Worm (Caenorhabditis elegans) whole organism, L3 larva: Measurements from ENCODE around the gene nono-1.

Experiments used
- elt-2 ChIP-seq: sonication (generic microtip); optimal IDR thresholded peaks from 2 replicates; lab custom pipeline; 2016; ENCODE audit warnings: missing genetic modification reagents, mild to moderate bottlenecking, missing genetic modification characterization, missing compliant biosample characterization
- fkh-10 ChIP-seq: sonication (generic microtip); optimal IDR thresholded peaks from 2 replicates; lab custom pipeline; 2017; ENCODE audit warnings: missing biosample characterization, missing genetic modification reagents, missing genetic modification characterization
- fkh-2 ChIP-seq: fragments of 150-350 bp; optimal IDR thresholded peaks from 2 replicates; lab custom pipeline; 2014; ENCODE audit warnings: missing biosample characterization, missing genetic modification reagents, missing genetic modification characterization
- lin-39 ChIP-seq: fragments of 150-350 bp; optimal IDR thresholded peaks from 2 replicates; lab custom pipeline; 2018; ENCODE audit warnings: missing biosample characterization, missing genetic modification reagents, missing genetic modification characterization
- mdl-1 ChIP-seq: fragments of 150-350 bp; optimal IDR thresholded peaks from 2 replicates; lab custom pipeline; 2014; ENCODE audit warnings: missing biosample characterization, missing genetic modification characterization
- mml-1 ChIP-seq: fragments of 150-350 bp; sonication (generic microtip); optimal IDR thresholded peaks from 3 replicates; lab custom pipeline; 2014; ENCODE audit warnings: missing biosample characterization, missing genetic modification characterization
- nhr-11 ChIP-seq: fragments of 150-350 bp; optimal IDR thresholded peaks from 2 replicates; lab custom pipeline; 2014; ENCODE audit warnings: missing biosample characterization, missing genetic modification characterization
- nhr-28 ChIP-seq: fragments of 150-350 bp; optimal IDR thresholded peaks from 2 replicates; lab custom pipeline; 2014; ENCODE audit warnings: missing biosample characterization, missing genetic modification characterization
- pqm-1 ChIP-seq: fragments of 150-350 bp; optimal IDR thresholded peaks from 2 replicates; lab custom pipeline; 2017; ENCODE audit warnings: missing biosample characterization, missing genetic modification characterization, inconsistent platforms
- tbx-2 ChIP-seq: sonication (generic microtip); optimal IDR thresholded peaks from 2 replicates; lab custom pipeline; 2016; ENCODE audit warnings: mild to moderate bottlenecking, missing genetic modification characterization, missing compliant biosample characterization
- zag-1 ChIP-seq: fragments of 150-350 bp; optimal IDR thresholded peaks from 2 replicates; lab custom pipeline; 2014; ENCODE audit warnings: missing biosample characterization, missing genetic modification characterization

ce11 chrIII:5925724-5926123 is 32.3 kb downstream of the nono-1 start, which contains the start of the genes dnc-2 and bcl-7:
- TF ChIP-seq nhr-28 (no peak), lin-39 (tag; lab: Kevin White, UChicago) (peak; percentile 65), fkh-2 (tag; lab: Kevin White, UChicago) (no peak), zag-1 (tag; lab: Kevin White, UChicago) (no peak), mml-1 (no peak), fkh-10 (GFP tag; lab: Kevin White, UChicago) (no peak), mdl-1 (no peak), nhr-11 (tag; lab: Kevin White, UChicago) (no peak), tbx-2 (no peak), pqm-1 (peak; percentile 21), elt-2 (tag; lab: Kevin White, UChicago) (peak; percentile 16)
